Fruit fly (Drosophila melanogaster) ovary, adult (tissue): ENCODE data around the gene Ras85D.

Source experiments
- CG17801 ChIP-seq: fragments of 200-800 bp; optimal IDR thresholded peaks from 2 replicates; lab custom pipeline; 2019; ENCODE audit warnings: missing biosample characterization, mild to moderate bottlenecking, missing genetic modification characterization, moderate library complexity; ENCODE audit not compliant: partially characterized antibody

The Ras85D gene

DNA sequence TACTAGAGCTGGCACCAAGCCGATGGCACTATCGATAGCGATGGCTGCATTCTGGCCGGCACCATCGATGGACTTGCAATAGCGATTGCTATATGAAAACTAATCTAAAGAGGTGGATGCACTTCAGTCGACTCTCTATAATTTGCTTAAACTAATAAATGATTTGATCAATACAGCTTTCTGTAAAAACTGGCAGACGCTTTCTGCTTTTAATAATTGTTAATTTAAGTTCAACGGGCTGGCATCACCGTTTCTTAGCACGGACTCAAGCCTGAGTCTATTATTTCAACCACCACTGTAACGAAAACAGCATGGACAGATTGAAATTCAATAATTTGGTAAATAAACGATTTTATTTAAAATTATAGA lies at the start of gene Ras85D, which contains the start of gene Rlb1:
TSS of gene Ras85D (minus strand) at position 16 of the 369 bp plus-strand sequence.
TSS of gene Rlb1 (plus strand) at position 276 of the 369 bp plus-strand sequence.
- peak; percentile 66 for TF ChIP-seq CG17801 (GFP tag; lab: Kevin White, UChicago)

DNA sequence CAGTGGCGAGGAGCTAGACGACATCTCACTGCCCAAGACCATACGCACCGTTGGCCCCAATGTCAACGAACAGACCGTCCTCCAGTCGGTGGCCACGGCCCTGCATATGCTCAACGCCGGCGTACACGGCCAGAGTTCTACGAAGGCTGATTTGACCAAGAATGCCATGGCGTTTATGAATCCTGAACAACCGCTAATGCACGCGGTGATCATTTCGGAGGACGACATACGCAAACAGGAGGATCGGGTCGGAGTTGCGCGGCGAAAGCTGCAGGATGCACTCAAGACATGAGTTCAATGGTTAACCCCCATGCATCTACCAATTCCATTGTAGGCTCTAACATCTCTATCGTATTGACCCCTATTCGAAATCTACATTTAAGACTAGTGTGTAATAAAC lies 48.3 kb upstream of the Ras85D start:
- TF ChIP-seq CG17801 (GFP tag; lab: Kevin White, UChicago), result no peak

- peak; percentile 72 for TF ChIP-seq CG17801 (GFP tag; lab: Kevin White, UChicago)
Measured at dm6 chr3R:9559413-9560014, 46.6 kb upstream of the Ras85D start, which contains the start of the genes AP-1mu and MBD-like. Gene AP-1mu, minus strand, starts transcription at chr3R:9559525. Gene MBD-like, plus strand, starts transcription at chr3R:9559760.

DNA sequence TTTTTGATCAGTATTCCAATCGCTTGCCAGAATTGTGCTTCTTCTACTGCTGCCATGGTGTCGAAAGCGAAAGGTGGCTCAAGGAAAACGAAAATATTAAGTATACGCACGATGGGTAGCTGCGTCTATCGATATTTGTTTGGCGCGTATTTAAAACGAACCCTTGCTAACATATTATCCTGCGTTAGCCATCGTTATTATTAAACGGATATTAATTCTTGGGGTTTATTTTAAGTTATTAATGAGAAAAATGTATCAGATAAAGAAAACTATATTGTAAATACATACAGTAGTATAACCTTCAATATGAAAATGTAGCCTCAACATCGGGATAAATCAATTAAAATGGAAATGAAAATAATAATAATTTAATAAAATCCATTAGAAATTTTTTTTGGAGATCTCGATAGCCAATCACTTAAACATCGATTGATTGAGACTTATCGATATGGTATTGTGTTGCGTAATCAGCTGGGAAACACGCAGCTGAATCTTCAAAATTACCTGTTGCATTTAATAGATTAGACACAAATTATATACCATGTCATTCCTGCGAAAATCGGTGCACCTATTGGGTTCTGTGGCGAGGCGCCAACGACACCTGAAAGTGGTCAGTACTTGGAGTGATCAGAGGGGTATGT lies 42.6 kb upstream of the Ras85D start, which contains the start of the genes CG9386 and BckdhA:
TSS of gene CG9386 (minus strand) at position 75 of the 641 bp plus-strand sequence.
TSS of gene BckdhA (plus strand) at position 452 of the 641 bp plus-strand sequence.
- no peak for TF ChIP-seq CG17801 (GFP tag; lab: Kevin White, UChicago)

DNA sequence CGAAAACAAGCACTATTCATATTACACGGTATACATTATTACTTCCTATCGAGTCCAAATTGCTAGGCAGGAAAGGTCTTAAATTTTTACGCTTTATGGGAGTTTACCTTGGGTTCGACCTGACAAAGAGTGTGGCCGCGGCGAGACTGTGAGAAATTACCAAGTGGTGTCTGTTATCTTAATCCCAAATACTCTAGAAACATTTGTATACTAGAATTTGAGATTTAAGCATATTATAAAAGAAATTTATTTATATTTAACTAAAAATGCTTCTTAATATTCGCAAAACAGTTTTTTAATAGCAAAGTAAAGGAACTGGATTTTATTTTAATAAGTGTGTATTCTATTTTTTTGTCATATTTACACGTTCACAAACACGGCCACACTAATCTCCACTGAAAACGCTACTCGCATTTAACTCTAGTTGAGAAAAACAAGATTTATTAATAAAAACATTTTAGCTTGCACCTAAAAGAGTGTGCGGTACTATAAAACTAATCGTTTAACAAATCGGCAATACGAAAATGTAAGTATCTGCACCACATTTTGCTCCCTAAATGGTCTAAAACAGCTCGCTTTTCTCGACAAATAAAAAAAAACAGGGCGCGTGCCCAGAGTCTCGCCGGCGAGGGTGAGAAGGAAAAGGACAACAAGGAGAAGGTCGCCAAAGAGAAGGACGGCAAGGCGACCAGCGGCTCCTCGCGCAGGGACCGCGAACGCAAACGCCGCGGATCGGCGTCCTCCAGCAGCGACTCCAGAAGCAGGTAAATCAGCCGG lies 39.0 kb upstream of the Ras85D start, which contains the start of the genes mura and RnpS1:
TSS of gene mura (minus strand) at position 148 of the 777 bp plus-strand sequence.
TSS of gene RnpS1 (plus strand) at position 376 of the 777 bp plus-strand sequence.
- TF ChIP-seq CG17801 (GFP tag; lab: Kevin White, UChicago), result no peak

DNA sequence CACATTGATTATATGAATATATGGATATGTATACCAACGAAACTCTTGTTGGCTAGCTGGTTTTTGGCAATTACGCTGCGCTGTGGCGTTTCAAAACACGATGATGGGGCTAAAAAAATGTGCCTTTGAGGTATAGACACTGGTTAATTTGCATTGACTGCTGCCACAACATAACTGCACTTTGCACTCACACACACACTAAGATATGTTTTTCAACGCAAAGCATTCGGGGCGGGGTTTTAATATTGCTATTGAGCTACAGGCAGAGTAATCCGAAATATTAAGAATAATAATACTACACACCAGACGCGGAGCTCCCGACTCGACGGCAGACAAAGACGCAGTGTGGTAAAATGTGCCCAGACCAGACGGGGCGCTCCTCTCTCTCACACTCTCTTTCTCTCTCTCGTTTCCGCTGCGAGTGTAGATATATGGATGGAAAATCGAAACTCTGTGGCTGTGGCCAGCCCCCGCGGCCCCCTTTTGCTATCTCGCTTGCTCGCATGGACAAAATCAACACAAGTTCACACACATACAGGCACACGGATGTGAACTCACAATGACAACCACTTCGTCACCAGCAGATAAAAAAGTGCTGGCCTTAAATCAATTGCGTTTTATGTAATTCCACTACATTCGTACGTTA lies 38.3 kb upstream of the Ras85D start:
- peak; percentile 43 for TF ChIP-seq CG17801 (GFP tag; lab: Kevin White, UChicago)

dm6 chr3R:9550265-9551012 lies 37.6 kb upstream of the Ras85D start:
- TF ChIP-seq CG17801 (GFP tag; lab: Kevin White, UChicago), result no peak

DNA sequence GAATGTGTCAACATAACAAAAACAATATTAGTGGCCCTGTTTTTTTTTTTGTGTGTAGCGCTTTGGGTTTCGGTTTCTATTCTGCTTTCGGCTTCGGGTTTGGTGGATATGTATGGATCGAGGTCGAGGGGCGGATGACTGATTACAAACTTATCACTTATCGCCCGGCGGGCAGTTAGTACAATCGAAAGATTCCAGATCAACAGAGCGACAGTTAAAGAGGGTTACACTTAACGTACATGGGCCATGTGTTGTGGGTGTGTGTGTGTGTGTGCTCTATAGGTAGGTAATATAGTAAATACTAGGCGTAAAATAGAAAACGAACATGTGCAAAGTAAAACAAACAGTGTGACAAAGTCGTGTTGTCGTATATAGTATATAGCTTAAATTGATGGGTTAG lies 35.9 kb upstream of the Ras85D start:
- no peak for TF ChIP-seq CG17801 (GFP tag; lab: Kevin White, UChicago)

dm6 chr3R:9546808-9547381 lies 34.0 kb upstream of the Ras85D start:
- no peak for TF ChIP-seq CG17801 (GFP tag; lab: Kevin White, UChicago)

- no peak for TF ChIP-seq CG17801 (GFP tag; lab: Kevin White, UChicago)
Measured at dm6 chr3R:9543495-9544180, 30.8 kb upstream of the Ras85D start.

DNA sequence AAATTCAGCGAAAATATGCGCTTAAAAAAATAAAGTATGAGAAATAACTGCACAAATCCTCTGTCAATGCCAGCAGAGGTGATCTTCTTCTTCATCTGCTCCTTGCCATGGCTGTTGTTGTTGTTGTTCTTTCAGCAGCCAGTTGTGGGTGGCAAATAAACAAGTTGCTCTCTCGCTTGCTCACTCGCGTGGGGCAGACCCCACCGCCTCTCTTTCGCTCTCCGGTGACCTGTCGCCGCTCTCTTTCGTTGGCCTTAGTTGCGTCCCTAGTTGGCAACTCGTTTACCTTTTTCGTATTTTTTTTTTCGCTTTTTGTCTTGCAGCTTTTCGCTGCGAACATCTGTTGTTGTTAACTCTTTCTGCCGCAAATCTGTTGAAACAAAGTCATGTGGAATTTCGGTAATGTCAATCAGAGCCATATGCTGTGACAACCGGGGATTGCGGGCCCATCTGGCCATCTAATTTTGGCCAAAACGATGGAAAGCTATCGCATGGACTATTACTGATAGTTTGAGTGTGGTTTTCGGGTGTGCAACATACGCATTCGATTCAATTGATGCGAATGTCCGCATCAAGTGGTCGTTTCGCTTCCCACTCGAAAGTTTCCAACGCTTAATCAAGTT lies 21.8 kb upstream of the Ras85D start:
- TF ChIP-seq CG17801 (GFP tag; lab: Kevin White, UChicago), result no peak

- TF ChIP-seq CG17801 (GFP tag; lab: Kevin White, UChicago), result peak; percentile 72
Measured at dm6 chr3R:9534125-9534496, 21.2 kb upstream of the Ras85D start.
